Worm (Caenorhabditis elegans) whole organism, L1 larva: ENCODE results near the gene F36H5.8.

Experiments
- C16A3.4 ChIP-seq: fragments of 150-350 bp; optimal IDR thresholded peaks from 2 replicates; lab custom pipeline; 2014; ENCODE audit warnings: missing biosample characterization, missing genetic modification characterization
- Y116A8C.19 ChIP-seq: sonication (generic microtip); optimal IDR thresholded peaks from 2 replicates; lab custom pipeline; 2016; ENCODE audit warnings: missing compliant biosample characterization, missing genetic modification characterization, borderline replicate concordance
- aha-1 ChIP-seq: fragments of 150-350 bp; optimal IDR thresholded peaks from 2 replicates; lab custom pipeline; 2014; ENCODE audit warnings: missing biosample characterization, missing genetic modification characterization
- alr-1 ChIP-seq: fragments of 200-800 bp; sonication (Bioruptor generic); optimal IDR thresholded peaks from 2 replicates; lab custom pipeline; 2018; ENCODE audit warnings: borderline replicate concordance, mild to moderate bottlenecking, missing genetic modification characterization, missing compliant biosample characterization
- ama-1 ChIP-seq: fragments of 150-350 bp; optimal IDR thresholded peaks from 2 replicates; lab custom pipeline; 2014
- ceh-63 ChIP-seq: fragments of 200-800 bp; sonication (Bioruptor generic); optimal IDR thresholded peaks from 2 replicates; lab custom pipeline; 2018; ENCODE audit warnings: mild to moderate bottlenecking, missing genetic modification characterization, missing compliant biosample characterization
- ceh-8 ChIP-seq: fragments of 200-800 bp; sonication (Bioruptor generic); optimal IDR thresholded peaks from 2 replicates; lab custom pipeline; 2018; ENCODE audit warnings: mild to moderate bottlenecking, missing genetic modification characterization, moderate library complexity, missing compliant biosample characterization
- ceh-82 ChIP-seq, 3 experiments: fragments of 150-350 bp in 1 of 3; sonication (generic microtip) in 2 of 3; optimal IDR thresholded peaks; 2 replicates each; lab custom pipeline; 2014 to 2017; ENCODE audit warnings: missing biosample characterization in 3 of 3, missing genetic modification characterization in 3 of 3
- ces-1 ChIP-seq: fragments of 150-350 bp; optimal IDR thresholded peaks from 2 replicates; lab custom pipeline; 2014; ENCODE audit warnings: missing biosample characterization, missing genetic modification reagents, missing genetic modification characterization
- dpl-1 ChIP-seq, 3 experiments: fragments of 150-350 bp in 2 of 3; sonication (generic microtip) in 1 of 3; optimal IDR thresholded peaks; 2 replicates each; lab custom pipeline; 2014 to 2017; ENCODE audit warnings: missing biosample characterization in 3 of 3, missing genetic modification characterization in 3 of 3, missing genetic modification reagents in 3 of 3
- efl-1 ChIP-seq, 4 experiments: fragments of 150-350 bp; optimal IDR thresholded peaks in 3 of 4; peaks in 1 of 4; 1 replicate in 1 of 4; 2 replicates in 3 of 4; lab custom pipeline; 2014; ENCODE audit warnings: missing biosample characterization in 2 of 4, missing genetic modification characterization in 2 of 4, missing genetic modification reagents in 2 of 4
- elt-2 ChIP-seq: sonication (generic microtip); optimal IDR thresholded peaks from 2 replicates; lab custom pipeline; 2016; ENCODE audit warnings: missing genetic modification characterization, mild to moderate bottlenecking, inconsistent platforms, missing compliant biosample characterization, missing genetic modification reagents
- ets-5 ChIP-seq: fragments of 200-800 bp; sonication (Bioruptor generic); IDR thresholded peaks from 2 replicates; pipeline ENCODE4 v1.3.6; 2022; ENCODE audit warnings: missing genetic modification characterization, missing compliant biosample characterization
- fkh-10 ChIP-seq: sonication (generic microtip); optimal IDR thresholded peaks from 2 replicates; lab custom pipeline; 2017; ENCODE audit warnings: missing biosample characterization, missing genetic modification reagents, missing genetic modification characterization
- fos-1 ChIP-seq: fragments of 150-350 bp; optimal IDR thresholded peaks from 2 replicates; lab custom pipeline; 2014; ENCODE audit warnings: missing biosample characterization, missing genetic modification characterization
- grh-1 ChIP-seq: fragments of 200-800 bp; sonication (Bioruptor generic); IDR thresholded peaks from 2 replicates; pipeline ENCODE4 v1.3.6; 2022; ENCODE audit warnings: missing genetic modification reagents, missing genetic modification characterization, missing compliant biosample characterization
- hlh-4 ChIP-seq: sonication (generic microtip); optimal IDR thresholded peaks from 2 replicates; lab custom pipeline; 2016; ENCODE audit warnings: mild to moderate bottlenecking, missing genetic modification characterization, missing compliant biosample characterization
- irx-1 ChIP-seq: sonication (generic microtip); optimal IDR thresholded peaks from 2 replicates; lab custom pipeline; 2016; ENCODE audit warnings: missing genetic modification characterization, missing compliant biosample characterization
- jun-1 ChIP-seq: fragments of 150-350 bp; optimal IDR thresholded peaks from 2 replicates; lab custom pipeline; 2014; ENCODE audit warnings: missing biosample characterization, missing genetic modification reagents, missing genetic modification characterization
- lin-13 ChIP-seq: fragments of 150-350 bp; optimal IDR thresholded peaks from 2 replicates; lab custom pipeline; 2014; ENCODE audit warnings: missing biosample characterization, missing genetic modification reagents, missing genetic modification characterization
- lin-15B ChIP-seq: fragments of 150-350 bp; sonication (generic microtip); optimal IDR thresholded peaks from 3 replicates; lab custom pipeline; 2014; ENCODE audit warnings: missing biosample characterization, missing genetic modification characterization
- mab-9 ChIP-seq: fragments of 200-800 bp; sonication (Bioruptor generic); IDR thresholded peaks from 2 replicates; pipeline ENCODE4 v1.3.6; 2022; ENCODE audit warnings: missing genetic modification reagents, missing genetic modification characterization, missing compliant biosample characterization
- nhr-237 ChIP-seq: fragments of 150-350 bp; optimal IDR thresholded peaks from 2 replicates; lab custom pipeline; 2014; ENCODE audit warnings: missing biosample characterization, missing genetic modification characterization
- nhr-28 ChIP-seq: fragments of 150-350 bp; optimal IDR thresholded peaks from 2 replicates; lab custom pipeline; 2014; ENCODE audit warnings: missing biosample characterization, missing genetic modification characterization
- nhr-71 ChIP-seq: sonication (generic microtip); optimal IDR thresholded peaks from 2 replicates; lab custom pipeline; 2016; ENCODE audit warnings: mild to moderate bottlenecking, missing genetic modification characterization, moderate library complexity, missing compliant biosample characterization
- nhr-76 ChIP-seq: sonication (generic microtip); optimal IDR thresholded peaks from 2 replicates; lab custom pipeline; 2017; ENCODE audit warnings: missing biosample characterization, missing genetic modification characterization
- nhr-77 ChIP-seq: fragments of 150-350 bp; optimal IDR thresholded peaks from 2 replicates; lab custom pipeline; 2014; ENCODE audit warnings: missing biosample characterization, missing genetic modification characterization
- nhr-84 ChIP-seq: sonication (generic microtip); optimal IDR thresholded peaks from 2 replicates; lab custom pipeline; 2017; ENCODE audit warnings: missing biosample characterization, missing genetic modification characterization
- pax-3 ChIP-seq: fragments of 200-800 bp; sonication (Bioruptor generic); optimal IDR thresholded peaks from 2 replicates; lab custom pipeline; 2018; ENCODE audit warnings: mild to moderate bottlenecking, missing genetic modification characterization, moderate library complexity, missing compliant biosample characterization
- skn-1 ChIP-seq: fragments of 150-350 bp; optimal IDR thresholded peaks from 2 replicates; lab custom pipeline; 2014; ENCODE audit warnings: missing biosample characterization, missing genetic modification characterization
- snu-23 ChIP-seq: sonication (generic microtip); optimal IDR thresholded peaks from 2 replicates; lab custom pipeline; 2016; ENCODE audit warnings: missing genetic modification characterization, missing compliant biosample characterization
- sox-4 ChIP-seq: sonication (generic microtip); optimal IDR thresholded peaks from 2 replicates; lab custom pipeline; 2016; ENCODE audit warnings: missing genetic modification characterization, missing compliant biosample characterization
- unc-130 ChIP-seq: fragments of 150-350 bp; optimal IDR thresholded peaks from 2 replicates; lab custom pipeline; 2017; ENCODE audit warnings: missing biosample characterization, missing genetic modification characterization, inconsistent platforms
- unc-62 ChIP-seq: fragments of 150-350 bp; optimal IDR thresholded peaks from 2 replicates; lab custom pipeline; 2014; ENCODE audit warnings: missing biosample characterization, missing genetic modification reagents, missing genetic modification characterization
- vab-15 ChIP-seq: sonication (generic microtip); optimal IDR thresholded peaks from 2 replicates; lab custom pipeline; 2017; ENCODE audit warnings: missing genotype, mild to moderate bottlenecking, missing genetic modification characterization, missing compliant biosample characterization
- xbp-1 ChIP-seq: sonication (generic microtip); optimal IDR thresholded peaks from 2 replicates; lab custom pipeline; 2016; ENCODE audit warnings: missing genetic modification characterization, missing compliant biosample characterization
- zip-4 ChIP-seq: fragments of 200-800 bp; sonication (Bioruptor generic); optimal IDR thresholded peaks from 2 replicates; lab custom pipeline; 2018; ENCODE audit warnings: mild to moderate bottlenecking, missing genetic modification characterization, moderate library complexity, missing compliant biosample characterization
- ztf-11 ChIP-seq, 2 experiments: sonication (generic microtip); optimal IDR thresholded peaks; 2 replicates each; lab custom pipeline; 2016 to 2017; ENCODE audit warnings: missing genetic modification characterization in 2 of 2, missing biosample characterization in 1 of 2, missing compliant biosample characterization in 1 of 2
- ztf-4 ChIP-seq: fragments of 150-350 bp; optimal IDR thresholded peaks from 2 replicates; lab custom pipeline; 2014; ENCODE audit warnings: missing biosample characterization, missing genetic modification characterization

Gene F36H5.8

DNA sequence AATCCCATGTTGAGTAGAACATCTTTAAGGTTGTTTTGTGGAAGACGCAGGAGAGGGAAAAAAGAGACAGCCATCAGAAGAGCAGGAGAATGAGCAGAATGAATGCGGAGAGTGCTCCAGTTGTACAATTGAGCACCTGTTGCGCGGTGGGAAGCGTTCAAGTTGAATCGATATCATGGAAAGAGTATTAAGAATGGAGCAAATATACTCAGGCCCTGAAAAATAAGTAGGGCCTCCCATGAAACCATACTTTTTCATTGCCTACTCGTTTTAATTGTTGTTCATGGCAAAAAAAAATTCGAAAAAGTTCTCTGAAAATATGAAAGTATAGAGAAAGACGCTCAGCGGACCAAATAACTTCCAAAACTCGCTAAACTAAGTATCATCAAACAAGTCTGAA is 31.3 kb downstream of the F36H5.8 start, which contains the start of gene fbxb-48:
fbxb-48 (minus strand) TSS at position 101 of the 400 bp plus-strand sequence.
- TF ChIP-seq nhr-77 (tag; lab: Kevin White, UChicago) (no peak), pax-3 (no peak), nhr-71 (no peak), irx-1 (no peak), nhr-237 (no peak), ceh-82 (tag; optimal IDR thresholded peaks at IDR 0.05; lab: Kevin White, UChicago) (no peak), fos-1 (tag; lab: Kevin White, UChicago) (no peak), mab-9 (GFP tag; lab: Robert Waterston, UW) (no peak), grh-1 (GFP tag; lab: Robert Waterston, UW) (no peak), xbp-1 (tag; lab: Kevin White, UChicago) (no peak), nhr-76 (tag; lab: Kevin White, UChicago) (no peak)
- TF ChIP-seq, all 84 proteins: peak for 0

- TF ChIP-seq ztf-4 (no peak), ets-5 (GFP tag; lab: Robert Waterston, UW) (no peak), zip-4 (no peak), fos-1 (tag; lab: Kevin White, UChicago) (no peak)
These were observed 35.6 kb downstream of the F36H5.8 start, which contains the start of gene btb-6 for ce11 chrII:1714772-1715353. Gene btb-6 (plus strand): TSS chrII:1715303.

DNA sequence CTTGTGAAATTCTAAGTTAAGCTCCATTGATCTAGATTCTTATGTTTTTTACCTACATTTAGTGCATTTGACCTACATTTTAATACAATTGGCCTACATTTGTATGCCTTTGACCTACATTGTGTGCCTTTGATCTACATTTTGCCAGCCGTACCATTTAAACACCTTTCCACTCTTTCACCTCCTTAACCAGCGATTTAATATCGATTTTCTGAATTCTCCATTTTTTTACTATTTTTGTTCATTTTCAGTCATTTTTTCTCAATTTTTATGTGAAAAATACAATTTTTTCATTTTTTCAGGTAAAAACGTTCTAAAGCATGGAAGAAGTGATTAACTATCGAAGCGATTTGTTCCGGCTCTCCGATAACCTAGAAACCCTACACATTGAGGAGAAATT is 37.5 kb downstream of the F36H5.8 start, which contains the start of gene btb-7:
btb-7 (plus strand) TSS at position 301 of the 400 bp plus-strand sequence.
- no peak for TF ChIP-seq dpl-1 (GFP tag; optimal IDR thresholded peaks at IDR 0.05; lab: Kevin White, UChicago)
- TF ChIP-seq nhr-28 (tag; lab: Kevin White, UChicago), result no peak
- TF ChIP-seq Y116A8C.19 (tag; lab: Kevin White, UChicago), result no peak
- TF ChIP-seq unc-130 (tag; lab: Kevin White, UChicago), result no peak
- TF ChIP-seq irx-1, result no peak
- no peak for TF ChIP-seq nhr-84
- TF ChIP-seq ztf-11 (tag; optimal IDR thresholded peaks at IDR 0.05; lab: Kevin White, UChicago), result no peak
- TF ChIP-seq jun-1 (tag; lab: Kevin White, UChicago), result no peak
- no peak for TF ChIP-seq ceh-82 (tag; optimal IDR thresholded peaks at IDR 0.05; lab: Kevin White, UChicago)
- no peak for TF ChIP-seq skn-1
- TF ChIP-seq alr-1 (tag; lab: Kevin White, UChicago), result no peak
- no peak for TF ChIP-seq hlh-4 (tag; lab: Kevin White, UChicago)
- TF ChIP-seq lin-15B (tag; lab: Kevin White, UChicago), result no peak
- no peak for TF ChIP-seq efl-1 (optimal IDR thresholded peaks at IDR 0.05; lab: Kevin White, UChicago)
- TF ChIP-seq efl-1 (GFP tag; optimal IDR thresholded peaks at IDR 0.05 in 1 of 2; lab: Kevin White, UChicago), result no peak
- no peak for TF ChIP-seq ceh-63

DNA sequence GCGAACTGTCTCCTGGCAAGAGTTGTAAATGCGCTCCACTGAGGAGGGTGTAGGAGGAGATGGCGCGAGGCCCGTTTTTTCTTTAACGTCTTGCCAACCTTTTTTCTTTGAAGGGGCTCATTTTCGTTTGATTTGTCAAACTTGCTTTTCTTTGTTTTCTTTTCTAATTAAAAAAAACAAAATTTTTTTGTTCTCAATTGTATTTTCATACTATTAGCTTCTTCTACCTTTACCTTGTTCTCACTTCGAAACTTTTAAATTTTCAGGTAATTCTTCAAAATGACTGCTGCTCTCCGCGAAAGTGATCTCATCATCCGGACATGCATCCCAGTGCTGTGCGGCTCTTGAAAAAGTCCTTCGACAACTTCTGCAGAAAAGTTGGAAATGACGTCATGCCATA is 40.5 kb downstream of the F36H5.8 start, which contains the start of gene fbxa-184:
fbxa-184 (plus strand) TSS at position 301 of the 400 bp plus-strand sequence.
- TF ChIP-seq aha-1 (tag; lab: Kevin White, UChicago) (no peak), nhr-77 (tag; lab: Kevin White, UChicago) (no peak), efl-1 (optimal IDR thresholded peaks at IDR 0.05; lab: Kevin White, UChicago) (no peak), efl-1 (GFP tag; optimal IDR thresholded peaks at IDR 0.05 in 1 of 2; lab: Kevin White, UChicago) (no peak), mab-9 (GFP tag; lab: Robert Waterston, UW) (no peak), skn-1 (no peak), elt-2 (no peak), ceh-8 (GFP tag; lab: Kevin White, UChicago) (no peak), lin-15B (tag; lab: Kevin White, UChicago) (no peak), ztf-4 (no peak), jun-1 (tag; lab: Kevin White, UChicago) (no peak), unc-62 (GFP tag; lab: Kevin White, UChicago) (no peak), C16A3.4 (tag; lab: Kevin White, UChicago) (no peak), fkh-10 (no peak), vab-15 (tag; lab: Kevin White, UChicago) (no peak), snu-23 (GFP tag; lab: Kevin White, UChicago) (no peak), lin-13 (no peak), ama-1 (lab: Kevin White, UChicago) (no peak), ces-1 (GFP tag; lab: Kevin White, UChicago) (no peak), fos-1 (tag; lab: Kevin White, UChicago) (no peak), sox-4 (tag; lab: Kevin White, UChicago) (no peak)
